Fruit fly (Drosophila melanogaster) whole organism, embryonic: Measurements from ENCODE around the gene mRpL19.

Experiments
- Bdp1 ChIP-seq: fragments of 200-800 bp; sonication (Bioruptor generic); optimal IDR thresholded peaks from 3 replicates; lab custom pipeline; 2016; ENCODE audit warnings: missing biosample characterization, missing genetic modification characterization
- CG10267 ChIP-seq: fragments of 200-800 bp; sonication (Bioruptor generic); optimal IDR thresholded peaks from 2 replicates; lab custom pipeline; 2018; ENCODE audit warnings: missing biosample characterization, mild to moderate bottlenecking, missing genetic modification characterization, moderate library complexity
- CG12219 ChIP-seq: fragments of 200-800 bp; sonication (Bioruptor generic); optimal IDR thresholded peaks from 3 replicates; lab custom pipeline; 2018; ENCODE audit warnings: missing biosample characterization, mild to moderate bottlenecking, missing genetic modification characterization
- CG12769 ChIP-seq: fragments of 200-800 bp; sonication (Bioruptor generic); optimal IDR thresholded peaks from 2 replicates; lab custom pipeline; 2019; ENCODE audit warnings: missing biosample characterization, mild to moderate bottlenecking, missing genetic modification characterization, moderate library complexity
- CG13894 ChIP-seq: fragments of 200-800 bp; sonication (Bioruptor generic); optimal IDR thresholded peaks from 3 replicates; lab custom pipeline; 2018; ENCODE audit warnings: missing biosample characterization, mild to moderate bottlenecking, missing genetic modification characterization, moderate library complexity
- CG14441 ChIP-seq: fragments of 200-800 bp; sonication (Bioruptor generic); IDR thresholded peaks from 2 replicates; pipeline ENCODE4 v1.3.6; 2022; ENCODE audit warnings: missing biosample characterization, missing genetic modification characterization
- CG14667 ChIP-seq: fragments of 200-800 bp; sonication (Bioruptor generic); IDR thresholded peaks from 2 replicates; pipeline ENCODE4 v1.3.6; 2022; ENCODE audit warnings: missing biosample characterization, missing genetic modification characterization
- CG15269 ChIP-seq: fragments of 200-800 bp; sonication (Bioruptor generic); optimal IDR thresholded peaks from 2 replicates; lab custom pipeline; 2018; ENCODE audit warnings: missing biosample characterization, mild to moderate bottlenecking, missing genetic modification characterization, moderate library complexity
- CG15601 ChIP-seq: fragments of 200-800 bp; sonication (Bioruptor generic); optimal IDR thresholded peaks from 3 replicates; lab custom pipeline; 2019; ENCODE audit warnings: missing biosample characterization, mild to moderate bottlenecking, missing genetic modification characterization, moderate library complexity
- CG30403 ChIP-seq: fragments of 200-800 bp; sonication (Bioruptor generic); optimal IDR thresholded peaks from 3 replicates; lab custom pipeline; 2016; ENCODE audit warnings: missing biosample characterization, missing genetic modification characterization
- CG31388 ChIP-seq: fragments of 200-800 bp; sonication (Bioruptor generic); optimal IDR thresholded peaks from 2 replicates; lab custom pipeline; 2016; ENCODE audit warnings: missing biosample characterization, missing genetic modification characterization
- CG32532 ChIP-seq: fragments of 200-800 bp; sonication (Bioruptor generic); IDR thresholded peaks from 2 replicates; pipeline ENCODE4 v1.3.6; 2022; ENCODE audit warnings: missing biosample characterization, missing genetic modification characterization
- CG32767 ChIP-seq: fragments of 200-800 bp; sonication (Bioruptor generic); IDR thresholded peaks from 2 replicates; pipeline ENCODE4 v1.3.6; 2022; ENCODE audit warnings: missing biosample characterization, missing genetic modification characterization
- CG33213 ChIP-seq: fragments of 200-800 bp; sonication (Bioruptor generic); optimal IDR thresholded peaks from 3 replicates; lab custom pipeline; 2016; ENCODE audit warnings: missing biosample characterization, missing genetic modification characterization
- CG3838 ChIP-seq: fragments of 200-800 bp; sonication (Bioruptor generic); optimal IDR thresholded peaks from 3 replicates; lab custom pipeline; 2016; ENCODE audit warnings: missing biosample characterization, missing genetic modification characterization
- CG3995 ChIP-seq: fragments of 200-800 bp; sonication (Bioruptor generic); optimal IDR thresholded peaks from 3 replicates; lab custom pipeline; 2016; ENCODE audit warnings: missing biosample characterization, missing genetic modification characterization
- CG4424 ChIP-seq: fragments of 200-800 bp; sonication (Bioruptor generic); optimal IDR thresholded peaks from 3 replicates; lab custom pipeline; 2016; ENCODE audit warnings: missing biosample characterization, missing genetic modification characterization
- CG5245 ChIP-seq: fragments of 200-800 bp; sonication (Bioruptor generic); optimal IDR thresholded peaks from 3 replicates; lab custom pipeline; 2016; ENCODE audit warnings: missing biosample characterization, missing genetic modification characterization
- CG6175 ChIP-seq: fragments of 200-800 bp; sonication (Bioruptor generic); IDR thresholded peaks from 3 replicates; pipeline ENCODE4 v1.3.6; 2022; ENCODE audit warnings: missing biosample characterization, missing genetic modification characterization
- CG7271 ChIP-seq: fragments of 200-800 bp; sonication (Bioruptor generic); optimal IDR thresholded peaks from 2 replicates; lab custom pipeline; 2018; ENCODE audit warnings: missing biosample characterization, mild to moderate bottlenecking, missing genetic modification characterization, moderate library complexity
- CG7839 ChIP-seq: fragments of 200-800 bp; sonication (Bioruptor generic); optimal IDR thresholded peaks from 3 replicates; lab custom pipeline; 2018; ENCODE audit warnings: missing biosample characterization, mild to moderate bottlenecking, missing genetic modification characterization, moderate library complexity
- CG9876 ChIP-seq: fragments of 200-800 bp; sonication (Bioruptor generic); optimal IDR thresholded peaks from 2 replicates; lab custom pipeline; 2016; ENCODE audit warnings: missing biosample characterization, missing genetic modification characterization
- CTCF ChIP-seq: fragments of 200-800 bp; sonication (Bioruptor generic); optimal IDR thresholded peaks from 2 replicates; lab custom pipeline; 2017; ENCODE audit warnings: missing biosample characterization, mild to moderate bottlenecking, missing genetic modification characterization, moderate library complexity
- CkIIα-i1 ChIP-seq: fragments of 200-800 bp; sonication (Bioruptor generic); IDR thresholded peaks from 2 replicates; pipeline ENCODE4 v1.3.6; 2022; ENCODE audit warnings: missing biosample characterization, missing genetic modification characterization
- D19A ChIP-seq: fragments of 200-800 bp; optimal IDR thresholded peaks from 3 replicates; lab custom pipeline; 2019; ENCODE audit warnings: missing biosample characterization, mild to moderate bottlenecking, missing genetic modification characterization, moderate library complexity
- Dref ChIP-seq: fragments of 200-800 bp; sonication (Bioruptor generic); IDR thresholded peaks from 2 replicates; pipeline ENCODE4 v1.3.6; 2022; ENCODE audit warnings: missing biosample characterization, missing genetic modification characterization
- Drgx ChIP-seq: fragments of 200-800 bp; sonication (Bioruptor generic); IDR thresholded peaks from 2 replicates; pipeline ENCODE4 v1.3.6; 2022; ENCODE audit warnings: missing biosample characterization, missing genetic modification characterization
- E2f1 ChIP-seq: fragments of 200-800 bp; sonication (Bioruptor generic); IDR thresholded peaks from 2 replicates; pipeline ENCODE4 v1.3.6; 2022; ENCODE audit warnings: missing biosample characterization, missing genetic modification characterization
- HHEX ChIP-seq: fragments of 200-800 bp; sonication (Bioruptor generic); optimal IDR thresholded peaks from 3 replicates; lab custom pipeline; 2017; ENCODE audit warnings: missing biosample characterization, mild to moderate bottlenecking, missing genetic modification characterization, missing genetic modification reagents
- Lpt ChIP-seq: fragments of >200 bp; optimal IDR thresholded peaks from 2 replicates; lab custom pipeline; 2018; ENCODE audit warnings: missing biosample characterization, missing genetic modification characterization
- Mes4 ChIP-seq: fragments of 200-800 bp; sonication (Bioruptor generic); optimal IDR thresholded peaks from 2 replicates; lab custom pipeline; 2016; ENCODE audit warnings: missing biosample characterization, missing genetic modification characterization
- NK7.1 ChIP-seq: fragments of 200-800 bp; sonication (Bioruptor generic); optimal IDR thresholded peaks from 3 replicates; lab custom pipeline; 2016; ENCODE audit warnings: missing biosample characterization, missing genetic modification characterization
- Sin3A ChIP-seq: fragments of >200 bp; optimal IDR thresholded peaks from 2 replicates; lab custom pipeline; 2018
- Stat92E ChIP-seq, 3 experiments: fragments of >200 bp in 2 of 3; fragments of 200-800 bp in 1 of 3; sonication (Bioruptor generic) in 1 of 3; optimal IDR thresholded peaks; 2 replicates each; lab custom pipeline; 2017 to 2019; ENCODE audit warnings: missing biosample characterization in 3 of 3, missing genetic modification characterization in 3 of 3, mild to moderate bottlenecking in 1 of 3, moderate library complexity in 1 of 3
- Vsx1 ChIP-seq: fragments of 200-800 bp; sonication (Bioruptor generic); optimal IDR thresholded peaks from 2 replicates; lab custom pipeline; 2017; ENCODE audit warnings: missing biosample characterization, mild to moderate bottlenecking, missing genetic modification characterization, missing genetic modification reagents
- YL-1 ChIP-seq: fragments of 200-800 bp; sonication (Bioruptor generic); optimal IDR thresholded peaks from 3 replicates; lab custom pipeline; 2017; ENCODE audit warnings: missing biosample characterization, mild to moderate bottlenecking, missing genetic modification characterization
- bab2 ChIP-seq: fragments of 200-800 bp; sonication (Bioruptor generic); optimal IDR thresholded peaks from 2 replicates; lab custom pipeline; 2016; ENCODE audit warnings: missing biosample characterization, missing genetic modification characterization
- dan ChIP-seq: fragments of 200-800 bp; sonication (Bioruptor generic); IDR thresholded peaks from 2 replicates; pipeline ENCODE4 v1.3.6; 2022; ENCODE audit warnings: missing biosample characterization, missing genetic modification characterization
- dysf ChIP-seq: fragments of 200-800 bp; sonication (Bioruptor generic); IDR thresholded peaks from 3 replicates; pipeline ENCODE4 v1.3.6; 2022; ENCODE audit warnings: missing biosample characterization, missing genetic modification characterization
- eve ChIP-seq, 2 experiments: fragments of >200 bp; optimal IDR thresholded peaks; 2 replicates each; lab custom pipeline; 2017; ENCODE audit warnings: missing biosample characterization in 2 of 2, missing genetic modification characterization in 2 of 2
- grn ChIP-seq: fragments of 200-800 bp; sonication (Bioruptor generic); optimal IDR thresholded peaks from 3 replicates; lab custom pipeline; 2017; ENCODE audit warnings: missing biosample characterization, missing genetic modification characterization
- gro ChIP-seq: fragments of 200-800 bp; sonication (Bioruptor generic); optimal IDR thresholded peaks from 2 replicates; lab custom pipeline; 2016; ENCODE audit warnings: missing biosample characterization, missing genetic modification characterization
- gsb ChIP-seq: fragments of 200-800 bp; sonication (Bioruptor generic); IDR thresholded peaks from 2 replicates; pipeline ENCODE4 v1.3.6; 2022; ENCODE audit warnings: missing biosample characterization, missing genetic modification characterization
- kay ChIP-seq: fragments of 200-800 bp; sonication (Bioruptor generic); optimal IDR thresholded peaks from 2 replicates; lab custom pipeline; 2016; ENCODE audit warnings: missing biosample characterization, missing genetic modification characterization
- lilli ChIP-seq: fragments of 200-800 bp; sonication (Bioruptor generic); optimal IDR thresholded peaks from 3 replicates; lab custom pipeline; 2016; ENCODE audit warnings: missing biosample characterization, missing genetic modification characterization
- phol ChIP-seq: fragments of 200-800 bp; sonication (Bioruptor generic); optimal IDR thresholded peaks from 3 replicates; lab custom pipeline; 2018; ENCODE audit warnings: missing biosample characterization, mild to moderate bottlenecking, missing genetic modification characterization, moderate library complexity
- rib ChIP-seq: fragments of 200-800 bp; sonication (Bioruptor generic); IDR thresholded peaks from 2 replicates; pipeline ENCODE4 v1.3.6; 2022; ENCODE audit warnings: missing biosample characterization, missing genetic modification characterization
- scrt ChIP-seq: fragments of 200-800 bp; sonication (Bioruptor generic); optimal IDR thresholded peaks from 2 replicates; lab custom pipeline; 2018; ENCODE audit warnings: missing biosample characterization, mild to moderate bottlenecking, missing genetic modification characterization, moderate library complexity
- sna ChIP-seq: fragments of 200-800 bp; sonication (Bioruptor generic); IDR thresholded peaks from 2 replicates; pipeline ENCODE4 v1.3.6; 2022; ENCODE audit warnings: missing biosample characterization, missing genetic modification characterization; ENCODE audit not compliant: partially characterized antibody
- sr ChIP-seq: fragments of 200-800 bp; sonication (Bioruptor generic); IDR thresholded peaks from 3 replicates; pipeline ENCODE4 v1.3.6; 2022; ENCODE audit warnings: missing biosample characterization, missing genetic modification characterization
- tio ChIP-seq: fragments of 200-800 bp; sonication (Bioruptor generic); optimal IDR thresholded peaks from 2 replicates; lab custom pipeline; 2017; ENCODE audit warnings: missing biosample characterization, missing genetic modification characterization, inconsistent platforms
- trh ChIP-seq: fragments of 200-800 bp; sonication (Bioruptor generic); optimal IDR thresholded peaks from 2 replicates; lab custom pipeline; 2016; ENCODE audit warnings: missing biosample characterization, missing genetic modification characterization
- wek ChIP-seq: fragments of 200-800 bp; sonication (Bioruptor generic); optimal IDR thresholded peaks from 3 replicates; lab custom pipeline; 2018; ENCODE audit warnings: missing biosample characterization, mild to moderate bottlenecking, missing genetic modification characterization, moderate library complexity

Gene mRpL19

DNA sequence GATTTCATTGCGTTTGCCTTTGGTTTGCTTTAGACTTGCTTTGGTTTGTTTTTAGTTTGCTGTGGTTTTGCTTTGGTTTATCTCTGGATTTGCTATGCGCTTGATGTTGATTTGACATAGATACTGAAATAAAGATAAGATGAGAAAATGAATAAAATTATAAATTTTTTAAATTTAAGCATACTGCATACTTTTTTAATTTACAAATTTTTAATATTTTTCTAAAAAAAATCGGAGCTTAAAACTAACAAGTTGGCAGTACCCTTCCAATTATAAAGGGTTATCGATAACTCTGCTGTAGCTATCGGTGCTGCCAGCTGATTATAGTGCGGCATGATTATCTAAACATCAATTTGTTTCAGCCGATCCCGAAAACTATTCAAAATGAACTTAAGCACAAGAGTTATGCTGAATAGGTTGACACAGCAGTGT, at the start of gene mRpL19:
Gene mRpL19, plus strand, starts transcription at position 307 of the 432 bp plus-strand sequence.
- no peak for TF ChIP-seq bab2 (GFP tag; lab: Kevin White, UChicago)
- TF ChIP-seq D19A (tag; lab: Kevin White, UChicago): peak; percentile 64
- TF ChIP-seq CkIIα-i1: no peak
- no peak for TF ChIP-seq CG12769 (tag; lab: Kevin White, UChicago)
- TF ChIP-seq Bdp1 (GFP tag; lab: Kevin White, UChicago): no peak
- TF ChIP-seq CG5245 (GFP tag; lab: Kevin White, UChicago): no peak
- TF ChIP-seq trh (GFP tag; lab: Kevin White, UChicago): no peak
- TF ChIP-seq Dref (GFP tag; lab: Robert Waterston, UW): peak; percentile 78
- no peak for TF ChIP-seq Stat92E (GFP tag; optimal IDR thresholded peaks at IDR 0.05; lab: Kevin White, UChicago)
- no peak for TF ChIP-seq rib (GFP tag; lab: Robert Waterston, UW)
- no peak for TF ChIP-seq dan (GFP tag; lab: Robert Waterston, UW)
- TF ChIP-seq eve (GFP tag; optimal IDR thresholded peaks at IDR 0.05; lab: Kevin White, UChicago): no peak
- TF ChIP-seq CG31388 (GFP tag; lab: Kevin White, UChicago): no peak
- no peak for TF ChIP-seq Mes4 (GFP tag; lab: Kevin White, UChicago)
- no peak for TF ChIP-seq CG33213
- no peak for TF ChIP-seq scrt (GFP tag; lab: Kevin White, UChicago)
- peak; percentile 42 for TF ChIP-seq CG7839 (tag; lab: Kevin White, UChicago)
- TF ChIP-seq CG13894 (tag; lab: Kevin White, UChicago): peak; percentile 43
- TF ChIP-seq grn: peak; percentile 91
- TF ChIP-seq sr (GFP tag; lab: Robert Waterston, UW): no peak
- no peak for TF ChIP-seq CG14441
- TF ChIP-seq phol (tag; lab: Kevin White, UChicago): peak; percentile 61
- TF ChIP-seq wek (GFP tag; lab: Kevin White, UChicago): no peak
- no peak for TF ChIP-seq CG12219 (GFP tag; lab: Kevin White, UChicago)
- TF ChIP-seq kay (GFP tag; lab: Kevin White, UChicago): no peak
- TF ChIP-seq CG30403 (GFP tag; lab: Kevin White, UChicago): peak; percentile 46
- TF ChIP-seq CG4424 (GFP tag; lab: Kevin White, UChicago): peak; percentile 41
- no peak for TF ChIP-seq E2f1 (GFP tag; lab: Robert Waterston, UW)
- TF ChIP-seq sna: no peak
- no peak for TF ChIP-seq NK7.1 (GFP tag; lab: Kevin White, UChicago)
- peak; percentile 45 for TF ChIP-seq lilli (GFP tag; lab: Kevin White, UChicago)
- TF ChIP-seq tio: no peak
- peak; percentile 11 for TF ChIP-seq gro (GFP tag; lab: Kevin White, UChicago)
- TF ChIP-seq CG10267 (tag; lab: Kevin White, UChicago): peak; percentile 68
- peak; percentile 45 for TF ChIP-seq CG7271
- TF ChIP-seq CG15269 (tag; lab: Kevin White, UChicago): peak; percentile 62
- TF ChIP-seq Lpt (GFP tag; lab: Kevin White, UChicago): no peak
- peak; percentile 57; the same call in 1 of the 2 replicates for TF ChIP-seq CG32532 (GFP tag; lab: Robert Waterston, UW)
- no peak for TF ChIP-seq Vsx1 (GFP tag; lab: Kevin White, UChicago)
- no peak for TF ChIP-seq CG9876 (GFP tag; lab: Kevin White, UChicago)
- no peak for TF ChIP-seq Drgx (GFP tag; lab: Robert Waterston, UW)
- no peak for TF ChIP-seq CG6175
- TF ChIP-seq CG15601: peak; percentile 65
- TF ChIP-seq CTCF (GFP tag; lab: Kevin White, UChicago): no peak
- TF ChIP-seq CG14667 (GFP tag; lab: Robert Waterston, UW): no peak
- TF ChIP-seq YL-1: peak; percentile 74
- no peak for TF ChIP-seq HHEX
- TF ChIP-seq Sin3A (lab: Kevin White, UChicago): no peak
- no peak for TF ChIP-seq gsb (GFP tag; lab: Robert Waterston, UW)
- TF ChIP-seq CG3995 (GFP tag; lab: Kevin White, UChicago): no peak
- no peak for TF ChIP-seq dysf (GFP tag; lab: Robert Waterston, UW)
- TF ChIP-seq CG32767 (GFP tag; lab: Robert Waterston, UW): no peak
- no peak for TF ChIP-seq CG3838 (GFP tag; lab: Kevin White, UChicago)
